Worm (Caenorhabditis elegans): ENCODE data around the gene C25F9.16.

DNA sequence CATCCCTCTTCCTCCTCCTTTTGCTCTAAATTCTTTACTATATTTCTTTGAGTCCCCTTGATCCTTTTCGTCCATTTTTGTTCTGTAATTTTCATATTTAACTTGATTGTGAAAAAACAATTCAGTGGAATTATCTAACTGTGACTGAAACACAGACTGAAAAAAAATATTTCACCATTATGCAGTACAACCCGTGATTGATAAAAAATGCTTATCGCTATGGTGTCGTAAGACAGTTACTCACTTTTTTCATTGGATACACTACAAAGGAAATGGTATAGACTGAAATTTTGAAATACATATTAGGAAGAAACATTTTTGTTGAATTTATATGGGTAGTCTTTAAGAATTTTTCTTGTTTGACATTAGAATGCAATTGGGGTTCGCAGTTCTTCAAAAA, 33.4 kb downstream of the C25F9.16 start, which contains the start of gene Y43F8B.23:
- TF ChIP-seq nhr-25 (tag; optimal IDR thresholded peaks at IDR 0.05) (no peak), fkh-10 (GFP tag; optimal IDR thresholded peaks at IDR 0.05) (no peak), sea-2 (GFP tag; optimal IDR thresholded peaks at IDR 0.05) (no peak), lin-39 (tag; optimal IDR thresholded peaks at IDR 0.05) (no peak), ztf-4 (tag; optimal IDR thresholded peaks at IDR 0.05) (no peak), fkh-2 (tag; optimal IDR thresholded peaks at IDR 0.05) (no peak), ama-1 (optimal IDR thresholded peaks at IDR 0.05) (no peak), fos-1 (tag; optimal IDR thresholded peaks at IDR 0.05) (no peak), lsy-12 (tag; optimal IDR thresholded peaks at IDR 0.05) (no peak), elt-3 (tag; optimal IDR thresholded peaks at IDR 0.05) (no peak), egl-27 (tag; optimal IDR thresholded peaks at IDR 0.05) (no peak)

Measured in whole organism, L3 larva.